Fruit fly (Drosophila melanogaster) S2 (cell line): ENCODE results near the gene CG8993.

Experiments used
- CG8478 ChIP-seq: fragments of >200 bp; optimal IDR thresholded peaks from 2 replicates; lab custom pipeline; 2018
- CTCF ChIP-seq, 2 experiments: fragments of >200 bp; optimal IDR thresholded peaks; 2 replicates each; lab custom pipeline; 2018

dm6 chr3L:2371882-2372281 is at the start of gene CG8993, which contains the start of gene CG1317:
- TF ChIP-seq CG8478 (no peak), CTCF (optimal IDR thresholded peaks at IDR 0.05; lab: Kevin White, UChicago) (no peak)
